Worm (Caenorhabditis elegans): ENCODE results near the gene ZK856.16.

The ZK856.16 gene

DNA sequence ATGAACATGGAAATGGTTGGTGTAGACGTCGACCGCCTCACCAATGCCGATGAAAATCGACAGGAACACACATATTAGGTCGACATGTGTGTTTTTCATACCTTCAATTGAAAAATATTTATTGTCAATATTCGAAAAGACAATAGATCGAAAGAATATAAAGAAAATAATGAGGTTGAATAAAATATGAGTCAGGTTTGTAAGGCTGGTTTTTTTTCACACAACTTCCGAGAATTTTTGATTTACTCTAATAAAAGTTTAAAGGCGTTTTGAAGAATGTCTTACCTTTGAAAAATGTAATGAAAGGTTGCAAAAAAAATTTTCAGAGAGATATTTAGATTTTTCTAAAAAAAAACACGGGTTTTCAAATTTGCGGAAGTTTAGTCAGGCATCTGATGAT is 31.7 kb downstream of the ZK856.16 start, which contains the start of gene egl-3:
Gene egl-3, minus strand, starts transcription at position 101 of the 400 bp plus-strand sequence.
- TF ChIP-seq ceh-16 (tag; optimal IDR thresholded peaks at IDR 0.05) (no peak), sea-2 (GFP tag; optimal IDR thresholded peaks at IDR 0.05) (no peak), ama-1 (optimal IDR thresholded peaks at IDR 0.05) (no peak), jun-1 (tag; optimal IDR thresholded peaks at IDR 0.05) (no peak), mml-1 (tag; optimal IDR thresholded peaks at IDR 0.05) (no peak), lin-15B (tag; optimal IDR thresholded peaks at IDR 0.05) (no peak), ztf-11 (tag; optimal IDR thresholded peaks at IDR 0.05) (no peak), nhr-25 (tag; optimal IDR thresholded peaks at IDR 0.05) (no peak), skn-1 (tag; optimal IDR thresholded peaks at IDR 0.05) (no peak), ceh-9 (tag; optimal IDR thresholded peaks at IDR 0.05) (no peak), fos-1 (tag; optimal IDR thresholded peaks at IDR 0.05) (no peak), nhr-12 (tag; optimal IDR thresholded peaks at IDR 0.05) (no peak), ceh-28 (tag; optimal IDR thresholded peaks at IDR 0.05) (no peak)

DNA sequence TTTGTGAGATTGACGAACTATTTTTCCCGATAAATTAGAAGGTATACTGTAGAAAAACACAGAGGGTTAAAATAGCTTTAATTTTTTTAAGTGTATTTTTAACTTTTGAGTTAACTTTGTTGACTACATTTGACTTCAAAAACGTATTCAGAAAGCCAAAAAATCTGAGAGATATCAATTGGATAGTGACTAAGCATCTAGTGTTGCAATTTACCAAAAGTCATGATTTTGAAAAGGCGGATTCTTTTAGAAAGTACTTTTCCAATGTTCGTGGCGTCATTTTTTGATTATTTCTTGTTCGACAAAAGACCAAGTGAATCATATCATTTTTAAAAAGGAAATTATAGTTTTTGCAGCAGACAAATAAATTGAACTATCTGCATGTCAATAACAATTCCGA is 36.5 kb downstream of the ZK856.16 start:
- TF ChIP-seq nhr-43 (tag; optimal IDR thresholded peaks at IDR 0.05; ENCODE audit: poor library complexity, severe bottlenecking) (no peak), nhr-25 (tag; optimal IDR thresholded peaks at IDR 0.05) (no peak), ceh-82 (tag; optimal IDR thresholded peaks at IDR 0.05) (no peak), nhr-23 (tag; optimal IDR thresholded peaks at IDR 0.05) (no peak), nhr-11 (tag; optimal IDR thresholded peaks at IDR 0.05) (no peak), sea-2 (GFP tag; optimal IDR thresholded peaks at IDR 0.05) (no peak), nhr-28 (tag; optimal IDR thresholded peaks at IDR 0.05) (no peak), eor-1 (tag; optimal IDR thresholded peaks at IDR 0.05) (no peak), daf-12 (tag; optimal IDR thresholded peaks at IDR 0.05) (no peak), lin-39 (tag; optimal IDR thresholded peaks at IDR 0.05) (no peak), ztf-4 (tag; optimal IDR thresholded peaks at IDR 0.05) (no peak), unc-39 (tag; optimal IDR thresholded peaks at IDR 0.05) (no peak), skn-1 (tag; optimal IDR thresholded peaks at IDR 0.05) (no peak), hmg-11 (tag; optimal IDR thresholded peaks at IDR 0.05) (no peak), fkh-2 (tag; optimal IDR thresholded peaks at IDR 0.05) (no peak), ceh-9 (tag; optimal IDR thresholded peaks at IDR 0.05) (no peak), nhr-76 (tag; optimal IDR thresholded peaks at IDR 0.05) (no peak), ceh-28 (tag; optimal IDR thresholded peaks at IDR 0.05) (no peak), tbx-2 (tag; optimal IDR thresholded peaks at IDR 0.05) (no peak), nhr-77 (tag; optimal IDR thresholded peaks at IDR 0.05) (no peak)

DNA sequence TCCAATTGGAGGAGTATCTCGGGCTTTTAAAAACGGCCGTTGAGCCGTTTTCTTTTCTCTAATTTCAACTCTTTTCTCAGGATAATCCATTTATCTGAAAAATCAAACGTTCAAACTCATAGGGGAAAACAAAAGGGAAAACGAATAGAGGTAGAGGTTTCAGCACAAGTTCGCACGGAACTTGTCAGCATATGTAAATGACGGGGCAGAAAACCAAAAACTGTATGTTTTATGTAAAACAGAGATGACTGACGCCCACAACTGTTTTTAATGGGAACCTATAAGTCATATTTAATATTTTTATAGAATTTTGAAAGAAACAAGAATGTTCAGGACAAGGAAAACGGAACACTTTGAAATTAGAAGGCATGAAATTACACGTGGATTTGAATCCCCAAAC is 39.0 kb downstream of the ZK856.16 start, which contains the start of gene C51E3.6:
Gene C51E3.6, minus strand, starts transcription at position 101 of the 400 bp plus-strand sequence.
- no peak for TF ChIP-seq lin-15B (tag; optimal IDR thresholded peaks at IDR 0.05)
- no peak for TF ChIP-seq nfya-1 (tag; optimal IDR thresholded peaks at IDR 0.05; ENCODE audit: insufficient read depth)
- no peak for TF ChIP-seq nhr-43 (tag; optimal IDR thresholded peaks at IDR 0.05; ENCODE audit: poor library complexity, severe bottlenecking)
- no peak for TF ChIP-seq pha-4 (tag; optimal IDR thresholded peaks at IDR 0.05)
- TF ChIP-seq nhr-237 (tag; optimal IDR thresholded peaks at IDR 0.05), result no peak
- no peak for TF ChIP-seq nhr-11 (tag; optimal IDR thresholded peaks at IDR 0.05)
- TF ChIP-seq fkh-10 (GFP tag; optimal IDR thresholded peaks at IDR 0.05), result no peak
- no peak for TF ChIP-seq fos-1 (tag; optimal IDR thresholded peaks at IDR 0.05)
- no peak for TF ChIP-seq elt-1 (tag; optimal IDR thresholded peaks at IDR 0.05)

DNA sequence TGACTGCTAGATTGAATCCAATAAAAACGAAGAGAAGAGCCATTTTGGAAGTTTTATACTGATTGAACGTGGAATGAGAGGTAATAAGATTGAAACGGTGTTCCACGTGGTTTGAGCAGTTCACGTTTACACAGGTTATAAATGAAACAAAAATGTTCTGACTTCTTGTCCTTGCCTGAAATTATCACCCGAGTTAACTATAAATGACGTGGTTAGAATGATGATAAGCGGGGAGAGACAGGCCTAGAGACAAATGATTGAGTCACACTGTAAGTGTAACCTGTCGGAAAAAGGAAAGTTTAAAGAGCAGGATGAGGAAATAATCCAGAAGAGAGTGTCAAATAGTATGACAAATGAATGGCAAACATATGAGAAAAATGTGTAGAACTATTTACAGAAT is 44.4 kb downstream of the ZK856.16 start, which contains the start of gene C51E3.10:
Gene C51E3.10, minus strand, starts transcription at position 181 of the 400 bp plus-strand sequence.
- TF ChIP-seq elt-2 (tag; optimal IDR thresholded peaks at IDR 0.05), result peak; percentile 94
- TF ChIP-seq egl-5 (tag; optimal IDR thresholded peaks at IDR 0.05), result no peak
- peak; percentile 39 for TF ChIP-seq jun-1 (tag; optimal IDR thresholded peaks at IDR 0.05)
- no peak for TF ChIP-seq nhr-11 (tag; optimal IDR thresholded peaks at IDR 0.05)
- TF ChIP-seq pqm-1 (tag; optimal IDR thresholded peaks at IDR 0.05), result peak; percentile 96
- no peak for TF ChIP-seq elt-3 (tag; optimal IDR thresholded peaks at IDR 0.05)
- TF ChIP-seq mdl-1 (tag; optimal IDR thresholded peaks at IDR 0.05), result peak; percentile 24
- peak; percentile 70 for TF ChIP-seq skn-1 (tag; optimal IDR thresholded peaks at IDR 0.05)
- peak; percentile 15 for TF ChIP-seq pha-4 (tag; optimal IDR thresholded peaks at IDR 0.05)
